Fruit fly (Drosophila melanogaster): ENCODE data around the gene drpr.
A peak's percentile ranks its signal among the peaks of the same experiment; 100 is the strongest.

The drpr gene

DNA sequence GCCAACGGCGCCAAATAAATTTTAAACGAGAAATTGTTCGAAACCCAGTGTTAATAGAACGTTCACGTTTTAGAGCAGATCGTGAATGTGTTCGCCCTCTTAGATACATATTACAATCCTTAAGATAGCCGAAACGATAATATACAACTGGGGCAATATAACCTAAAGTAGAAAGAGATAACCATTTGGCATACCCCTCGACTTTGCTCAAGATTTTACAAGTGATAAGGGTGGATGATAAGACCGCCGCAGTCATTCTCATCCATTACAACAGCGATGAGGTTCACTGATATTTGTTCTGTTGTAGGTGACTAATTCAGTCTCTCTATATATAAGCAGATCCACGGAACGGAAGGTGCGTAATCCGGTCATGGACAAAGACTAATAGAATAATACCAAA, 4.2 kb downstream of the drpr start:
- TF ChIP-seq CG14655 (GFP tag; optimal IDR thresholded peaks at IDR 0.05) = no peak
- peak; percentile 9 for TF ChIP-seq EcR (GFP tag; optimal IDR thresholded peaks at IDR 0.05)

DNA sequence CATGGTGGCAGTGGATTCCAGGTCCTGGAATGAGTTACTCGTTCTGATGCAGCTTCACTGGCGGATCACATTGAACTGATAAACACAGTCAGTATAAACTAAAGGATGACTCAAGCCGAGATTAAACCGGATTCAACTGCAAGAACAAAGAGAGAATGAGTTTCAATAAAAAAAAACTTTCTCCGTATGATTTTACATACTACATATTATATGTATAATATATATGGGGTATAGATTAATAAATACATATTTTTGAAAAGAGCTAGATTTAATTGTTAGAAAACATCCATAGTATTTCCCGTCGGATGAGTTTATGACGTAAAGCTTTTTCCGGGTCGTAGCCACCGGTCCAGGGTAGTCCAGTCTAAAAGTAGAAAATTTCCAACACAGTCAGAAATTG, 6.8 kb downstream of the drpr start, which contains the start of gene CG12035:
Gene CG12035, plus strand, starts transcription at position 301 of the 400 bp plus-strand sequence.
- TF ChIP-seq CG10348 (GFP tag; IDR thresholded peaks at IDR 0.05) = no peak
- no peak for TF ChIP-seq CG9948 (tag; optimal IDR thresholded peaks at IDR 0.05)
- no peak for TF ChIP-seq CG4496 (GFP tag; IDR thresholded peaks at IDR 0.05)
- no peak for TF ChIP-seq CG12605 (GFP tag; IDR thresholded peaks at IDR 0.05)
- no peak for TF ChIP-seq Pif1A (GFP tag; optimal IDR thresholded peaks at IDR 0.05)
- TF ChIP-seq gl (tag; optimal IDR thresholded peaks at IDR 0.05) = no peak
- TF ChIP-seq EcR (GFP tag; optimal IDR thresholded peaks at IDR 0.05) = no peak
- no peak for TF ChIP-seq rn (GFP tag; IDR thresholded peaks at IDR 0.05)
- TF ChIP-seq D1 (tag; optimal IDR thresholded peaks at IDR 0.05) = no peak
- TF ChIP-seq CG15710 (tag; optimal IDR thresholded peaks at IDR 0.05) = no peak
- TF ChIP-seq Snoo (tag; optimal IDR thresholded peaks at IDR 0.05) = no peak
- TF ChIP-seq CG13204 (GFP tag; optimal IDR thresholded peaks at IDR 0.05) = no peak
- TF ChIP-seq CG34367 (tag; optimal IDR thresholded peaks at IDR 0.05) = no peak
- no peak for TF ChIP-seq CG14655 (GFP tag; optimal IDR thresholded peaks at IDR 0.05)
- TF ChIP-seq Ets98B (GFP tag; IDR thresholded peaks at IDR 0.05) = no peak
- no peak for TF ChIP-seq fd96Ca (GFP tag; IDR thresholded peaks at IDR 0.05)
- no peak for TF ChIP-seq CG32121 (GFP tag; IDR thresholded peaks at IDR 0.05)
- TF ChIP-seq Pif1B (GFP tag; optimal IDR thresholded peaks at IDR 0.05) = no peak
- no peak for TF ChIP-seq CG8301 (tag; optimal IDR thresholded peaks at IDR 0.05)

DNA sequence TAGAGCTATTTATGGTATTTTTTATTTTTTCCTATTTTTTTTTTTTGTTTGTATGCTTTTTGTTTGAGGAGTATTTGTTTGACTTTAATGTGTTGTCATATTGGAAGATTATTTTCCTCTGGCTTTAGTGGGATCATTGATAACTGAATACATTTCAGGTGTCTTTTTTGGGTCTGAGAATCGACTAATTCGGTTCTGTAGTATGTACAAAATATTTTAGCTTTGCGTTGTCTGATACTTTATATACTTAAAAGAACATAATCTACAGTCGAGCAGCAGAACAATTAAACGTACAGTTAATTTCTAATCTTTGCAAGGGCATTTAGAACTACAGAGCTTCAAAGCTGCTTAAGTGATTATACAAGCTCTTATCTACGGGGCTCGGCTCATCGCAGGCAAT, 7.9 kb downstream of the drpr start, which contains the start of gene CG18171:
Gene CG18171, minus strand, starts transcription at position 101 of the 400 bp plus-strand sequence.
- TF ChIP-seq CG14655 (GFP tag; optimal IDR thresholded peaks at IDR 0.05) (no peak), CG32121 (GFP tag; IDR thresholded peaks at IDR 0.05) (no peak), fd96Ca (GFP tag; IDR thresholded peaks at IDR 0.05) (no peak), CG17806 (tag; optimal IDR thresholded peaks at IDR 0.05) (no peak), CG34367 (tag; optimal IDR thresholded peaks at IDR 0.05) (no peak), rn (GFP tag; IDR thresholded peaks at IDR 0.05) (no peak), CG8159 (tag; optimal IDR thresholded peaks at IDR 0.05) (no peak), Pif1B (GFP tag; optimal IDR thresholded peaks at IDR 0.05) (no peak), CG15710 (tag; optimal IDR thresholded peaks at IDR 0.05) (no peak), Snoo (tag; optimal IDR thresholded peaks at IDR 0.05) (no peak), CG4496 (GFP tag; IDR thresholded peaks at IDR 0.05) (no peak), gl (tag; optimal IDR thresholded peaks at IDR 0.05) (no peak), EcR (GFP tag; optimal IDR thresholded peaks at IDR 0.05) (no peak)

DNA sequence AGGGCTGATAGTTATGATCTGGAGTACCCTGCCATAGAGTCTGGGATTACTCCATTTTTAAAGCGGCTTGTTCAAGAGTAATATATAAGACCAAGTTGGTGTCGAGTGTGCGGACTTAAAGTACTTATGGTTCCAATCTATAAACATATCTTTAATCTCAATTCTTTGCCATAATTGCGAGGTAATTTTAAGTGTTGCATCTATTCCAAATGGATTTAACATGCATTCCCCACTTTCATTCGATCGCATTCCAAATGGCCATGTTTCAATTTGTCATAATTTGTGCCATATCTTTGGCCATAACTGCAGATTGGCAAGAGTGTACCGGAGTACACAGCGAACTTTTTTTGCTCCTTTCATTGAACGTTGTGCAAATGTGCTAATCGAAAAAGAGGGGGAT, 19.7 kb downstream of the drpr start:
- TF ChIP-seq CG8301 (tag; optimal IDR thresholded peaks at IDR 0.05) (no peak), CG8159 (tag; optimal IDR thresholded peaks at IDR 0.05) (peak; percentile 67), CG34367 (tag; optimal IDR thresholded peaks at IDR 0.05) (peak; percentile 52), CG15710 (tag; optimal IDR thresholded peaks at IDR 0.05) (peak; percentile 63), CG17806 (tag; optimal IDR thresholded peaks at IDR 0.05) (peak; percentile 34), CG12605 (GFP tag; IDR thresholded peaks at IDR 0.05) (no peak), Snoo (tag; optimal IDR thresholded peaks at IDR 0.05) (no peak), CG13204 (GFP tag; optimal IDR thresholded peaks at IDR 0.05) (no peak)

DNA sequence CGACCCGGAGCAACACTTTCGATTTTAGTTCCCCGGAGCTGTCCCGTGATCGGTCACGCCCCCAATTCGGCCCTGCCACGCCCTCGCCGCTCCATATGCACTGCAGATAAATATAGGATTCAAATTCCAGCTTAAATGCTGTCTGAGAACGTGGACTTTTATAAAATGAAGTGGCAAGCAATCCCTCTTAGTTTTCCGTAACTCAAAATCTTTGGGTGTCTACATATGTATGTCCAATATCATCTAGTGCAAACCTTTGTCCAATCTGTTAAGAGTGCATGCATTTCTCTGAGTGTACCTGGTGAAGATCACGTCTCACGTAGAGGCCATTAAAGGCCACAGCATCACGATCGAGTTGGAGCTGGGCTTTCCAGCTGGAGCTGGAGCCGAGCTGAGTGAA, 20.3 kb downstream of the drpr start:
- TF ChIP-seq rn (GFP tag; IDR thresholded peaks at IDR 0.05) (no peak), CG9948 (tag; optimal IDR thresholded peaks at IDR 0.05) (peak; percentile 42), CG15710 (tag; optimal IDR thresholded peaks at IDR 0.05) (peak; percentile 27), CG14655 (GFP tag; optimal IDR thresholded peaks at IDR 0.05) (peak; percentile 39), EcR (GFP tag; optimal IDR thresholded peaks at IDR 0.05) (no peak), fd96Ca (GFP tag; IDR thresholded peaks at IDR 0.05) (peak; percentile 56; the same call in 1 of the 3 replicates), Ets98B (GFP tag; IDR thresholded peaks at IDR 0.05) (no peak), CG32121 (GFP tag; IDR thresholded peaks at IDR 0.05) (no peak), CG17806 (tag; optimal IDR thresholded peaks at IDR 0.05) (peak; percentile 51), CG8159 (tag; optimal IDR thresholded peaks at IDR 0.05) (peak; percentile 61), Pif1A (GFP tag; optimal IDR thresholded peaks at IDR 0.05) (peak; percentile 32), CG4496 (GFP tag; IDR thresholded peaks at IDR 0.05) (peak; percentile 54; the same call in 1 of the 3 replicates)

DNA sequence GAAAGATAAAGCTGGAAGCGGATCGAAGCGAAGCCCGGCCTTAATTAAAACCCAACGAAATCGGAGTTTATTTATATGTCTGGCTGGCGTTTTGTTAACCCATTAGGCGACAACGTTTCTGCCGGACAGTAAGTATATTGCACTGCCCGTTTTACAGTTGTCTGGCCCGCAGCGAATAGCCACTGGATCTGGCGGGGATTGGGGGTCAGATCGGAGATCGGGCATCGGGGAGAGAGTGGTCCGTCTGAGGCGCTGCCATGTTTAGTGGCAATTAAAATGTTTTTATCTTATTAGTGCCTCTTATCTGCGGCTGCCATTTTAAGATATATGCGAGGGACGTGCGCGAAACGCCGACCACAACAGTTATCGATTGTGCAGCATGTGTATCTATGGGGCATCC, 21.7 kb downstream of the drpr start:
- TF ChIP-seq CG8301 (tag; optimal IDR thresholded peaks at IDR 0.05) (no peak), Pif1A (GFP tag; optimal IDR thresholded peaks at IDR 0.05) (no peak), EcR (GFP tag; optimal IDR thresholded peaks at IDR 0.05) (peak; percentile 52)

DNA sequence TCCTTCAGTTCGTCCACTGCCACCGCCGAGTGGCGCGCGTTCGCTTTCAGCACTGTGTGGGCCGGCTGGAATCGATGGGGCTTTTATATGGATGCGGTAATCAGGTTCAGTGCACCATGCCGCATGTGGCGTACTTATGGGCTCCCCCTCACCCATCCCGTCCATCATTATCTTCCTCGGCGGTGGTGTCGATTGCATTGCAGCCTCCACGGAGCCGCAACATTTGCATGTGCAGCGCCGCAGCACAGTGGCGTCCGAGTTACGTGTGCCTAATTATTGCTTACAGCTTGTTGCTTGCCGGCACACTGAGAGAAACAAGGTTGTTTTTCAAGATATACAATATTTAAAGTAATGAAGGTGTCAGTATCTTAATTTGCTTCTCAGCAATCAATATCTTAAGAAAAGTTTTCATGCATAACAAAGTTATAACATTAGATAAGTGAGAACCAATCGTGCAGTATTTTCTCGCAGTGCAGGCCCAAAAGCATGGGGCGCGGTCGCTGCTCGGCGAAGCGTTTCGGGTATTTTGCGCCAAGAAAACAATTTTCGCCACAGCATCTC, 28.5 kb downstream of the drpr start, which contains the start of gene CG13931:
Gene CG13931, minus strand, starts transcription at position 41 of the 561 bp plus-strand sequence.
- TF ChIP-seq CG8159 (tag; optimal IDR thresholded peaks at IDR 0.05) (peak; percentile 69), CG14655 (GFP tag; optimal IDR thresholded peaks at IDR 0.05) (peak; percentile 72), EcR (GFP tag; optimal IDR thresholded peaks at IDR 0.05) (peak; percentile 60), CG13204 (GFP tag; optimal IDR thresholded peaks at IDR 0.05) (peak; percentile 24), CG12605 (GFP tag; IDR thresholded peaks at IDR 0.05) (peak; percentile 58), Pif1A (GFP tag; optimal IDR thresholded peaks at IDR 0.05) (peak; percentile 61), rn (GFP tag; IDR thresholded peaks at IDR 0.05) (peak; percentile 56), CG15710 (tag; optimal IDR thresholded peaks at IDR 0.05) (peak; percentile 64), CG32121 (GFP tag; IDR thresholded peaks at IDR 0.05) (peak; percentile 78), CG17806 (tag; optimal IDR thresholded peaks at IDR 0.05) (peak; percentile 61), Ets98B (GFP tag; IDR thresholded peaks at IDR 0.05) (peak; percentile 78), CG34367 (tag; optimal IDR thresholded peaks at IDR 0.05) (peak; percentile 68), CG8301 (tag; optimal IDR thresholded peaks at IDR 0.05) (peak; percentile 67), Snoo (tag; optimal IDR thresholded peaks at IDR 0.05) (peak; percentile 38), fd96Ca (GFP tag; IDR thresholded peaks at IDR 0.05) (peak; percentile 81; the same call in 2 of the 3 replicates), D1 (tag; optimal IDR thresholded peaks at IDR 0.05) (no peak), Pif1B (GFP tag; optimal IDR thresholded peaks at IDR 0.05) (peak; percentile 55), CG4496 (GFP tag; IDR thresholded peaks at IDR 0.05) (peak; percentile 79), gl (tag; optimal IDR thresholded peaks at IDR 0.05) (peak; percentile 58), CG9948 (tag; optimal IDR thresholded peaks at IDR 0.05) (peak; percentile 60), CG10348 (GFP tag; IDR thresholded peaks at IDR 0.05) (0 out of 2 replicates have a peak, but pooled peaks have one; percentile 25)

All from whole organism, pupa.